Fruit fly (Drosophila melanogaster) S2 (cell line): ENCODE results near the gene CG43145.

ENCODE experiments used
- CG8478 ChIP-seq: fragments of >200 bp; optimal IDR thresholded peaks from 2 replicates; lab custom pipeline; 2018
- CTCF ChIP-seq, 2 experiments: fragments of >200 bp; optimal IDR thresholded peaks; 2 replicates each; lab custom pipeline; 2018

dm6 chr2L:3748691-3749090 lies 47.1 kb downstream of the CG43145 start:
- TF ChIP-seq CG8478 (lab: Kevin White, UChicago) = no peak
- TF ChIP-seq CTCF (optimal IDR thresholded peaks at IDR 0.05; lab: Kevin White, UChicago) = no peak
